Worm (Caenorhabditis elegans): ENCODE measurements around the gene nkat-3.

- no peak for TF ChIP-seq klf-2 (GFP tag; conservative IDR thresholded peaks at IDR 0.05)
- no peak for TF ChIP-seq flt-1 (GFP tag; IDR thresholded peaks at IDR 0.05)
- TF ChIP-seq ztf-23 (GFP tag; IDR thresholded peaks at IDR 0.05), result no peak
- TF ChIP-seq ztf-29 (GFP tag; IDR thresholded peaks at IDR 0.05), result no peak
- TF ChIP-seq cog-1 (tag; optimal IDR thresholded peaks at IDR 0.05), result no peak
- TF ChIP-seq ref-1 (GFP tag; conservative IDR thresholded peaks at IDR 0.05), result no peak
- TF ChIP-seq med-1 (GFP tag; optimal IDR thresholded peaks at IDR 0.05; ENCODE audit: insufficient read depth), result no peak
- no peak for TF ChIP-seq tab-1 (GFP tag; IDR thresholded peaks at IDR 0.05)
- TF ChIP-seq T22C8.4 (GFP tag; IDR thresholded peaks at IDR 0.05), result no peak
These were observed 43.7 kb downstream of the nkat-3 start for ce11 chrX:15485262-15485661.

All from whole organism, midembryonic.